Worm (Caenorhabditis elegans) whole organism, L4 larva: ENCODE results near the gene mrps-5.
A peak's percentile ranks its signal among the peaks of the same experiment; 100 is the strongest.

Experiments
- D1046.2 ChIP-seq: fragments of 200-800 bp; sonication (Bioruptor generic); IDR thresholded peaks from 2 replicates; pipeline ENCODE4 v1.3.6; 2022; ENCODE audit warnings: missing genetic modification characterization, missing compliant biosample characterization
- F10B5.3 ChIP-seq: sonication (generic microtip); optimal IDR thresholded peaks from 2 replicates; lab custom pipeline; 2016; ENCODE audit warnings: mild to moderate bottlenecking, missing genetic modification characterization, missing compliant biosample characterization
- F37D6.2 ChIP-seq: sonication (generic microtip); optimal IDR thresholded peaks from 2 replicates; lab custom pipeline; 2016; ENCODE audit warnings: mild to moderate bottlenecking, missing genetic modification characterization, missing compliant biosample characterization
- F49E8.2 ChIP-seq: sonication (generic microtip); optimal IDR thresholded peaks from 2 replicates; lab custom pipeline; 2016; ENCODE audit warnings: missing compliant biosample characterization, mild to moderate bottlenecking, missing genetic modification characterization, borderline replicate concordance
- Y105C5A.15 ChIP-seq: fragments of 200-800 bp; sonication (Bioruptor generic); IDR thresholded peaks from 2 replicates; pipeline ENCODE4 v1.3.6; 2022; ENCODE audit warnings: missing genetic modification characterization, missing compliant biosample characterization
- Y75B8A.6 ChIP-seq: fragments of 200-800 bp; sonication (Bioruptor generic); IDR thresholded peaks from 2 replicates; pipeline ENCODE4 v1.3.6; 2022; ENCODE audit warnings: missing genetic modification reagents, missing genetic modification characterization, missing compliant biosample characterization
- aha-1 ChIP-seq: fragments of 150-350 bp; peaks from one replicate; lab custom pipeline; 2014; ENCODE audit warnings: missing biosample characterization, missing genetic modification characterization
- aly-2 ChIP-seq: sonication (generic microtip); optimal IDR thresholded peaks from 2 replicates; lab custom pipeline; 2018; ENCODE audit warnings: missing biosample characterization, missing genetic modification characterization
- ama-1 ChIP-seq: fragments of 150-350 bp; optimal IDR thresholded peaks from 2 replicates; lab custom pipeline; 2014; ENCODE audit warnings: inconsistent platforms, mixed read lengths
- attf-4 ChIP-seq: sonication (generic microtip); optimal IDR thresholded peaks from 3 replicates; lab custom pipeline; 2017; ENCODE audit warnings: missing biosample characterization, missing genetic modification characterization
- ceh-20 ChIP-seq: fragments of 200-800 bp; sonication (Bioruptor generic); IDR thresholded peaks from 2 replicates; pipeline ENCODE4 v1.3.6; 2022; ENCODE audit warnings: missing genetic modification reagents, missing genetic modification characterization, missing compliant biosample characterization
- ceh-32 ChIP-seq: sonication (generic microtip); optimal IDR thresholded peaks from 2 replicates; lab custom pipeline; 2016; ENCODE audit warnings: mild to moderate bottlenecking, missing genetic modification characterization, missing compliant biosample characterization; ENCODE audit not compliant: poor library complexity
- cey-2 ChIP-seq: sonication (generic microtip); optimal IDR thresholded peaks from 3 replicates; lab custom pipeline; 2017; ENCODE audit warnings: missing genetic modification characterization, mild to moderate bottlenecking, missing compliant biosample characterization, antibody characterized with exemption, borderline replicate concordance; ENCODE audit not compliant: insufficient read depth
- daf-12 ChIP-seq: fragments of 150-350 bp; optimal IDR thresholded peaks from 2 replicates; lab custom pipeline; 2014; ENCODE audit warnings: missing biosample characterization, missing genetic modification reagents, missing genetic modification characterization
- daf-19 ChIP-seq: fragments of 200-800 bp; sonication (Bioruptor generic); conservative IDR thresholded peaks from 2 replicates; pipeline ENCODE4 v1.3.6; 2022; ENCODE audit warnings: missing genetic modification characterization, missing compliant biosample characterization
- dpl-1 ChIP-seq: fragments of 150-350 bp; optimal IDR thresholded peaks from 2 replicates; lab custom pipeline; 2014; ENCODE audit warnings: missing biosample characterization, missing genetic modification reagents, missing genetic modification characterization
- dve-1 ChIP-seq: sonication (generic microtip); optimal IDR thresholded peaks from 2 replicates; lab custom pipeline; 2017; ENCODE audit warnings: antibody characterized with exemption, mild to moderate bottlenecking, missing genetic modification characterization, missing compliant biosample characterization; ENCODE audit not compliant: insufficient read depth
- fos-1 ChIP-seq: fragments of 150-350 bp; optimal IDR thresholded peaks from 2 replicates; lab custom pipeline; 2014; ENCODE audit warnings: missing biosample characterization, missing genetic modification characterization
- gei-8 ChIP-seq: fragments of 200-800 bp; sonication (Bioruptor generic); optimal IDR thresholded peaks from 2 replicates; lab custom pipeline; 2018; ENCODE audit warnings: mild to moderate bottlenecking, missing genetic modification characterization, missing compliant biosample characterization
- hlh-11 ChIP-seq: fragments of 200-800 bp; sonication (Bioruptor generic); optimal IDR thresholded peaks from 2 replicates; lab custom pipeline; 2018; ENCODE audit warnings: mild to moderate bottlenecking, missing genetic modification characterization, missing compliant biosample characterization
- hlh-30 ChIP-seq: sonication (generic microtip); optimal IDR thresholded peaks from 2 replicates; lab custom pipeline; 2017; ENCODE audit warnings: antibody characterized with exemption, mild to moderate bottlenecking, missing genetic modification characterization, missing compliant biosample characterization; ENCODE audit not compliant: insufficient read depth
- hmg-1.1 ChIP-seq: fragments of 200-800 bp; sonication (Bioruptor generic); IDR thresholded peaks from 2 replicates; pipeline ENCODE4 v1.3.6; 2022; ENCODE audit warnings: missing genetic modification reagents, missing genetic modification characterization, missing compliant biosample characterization
- lim-7 ChIP-seq: fragments of 200-800 bp; sonication (Bioruptor generic); IDR thresholded peaks from 2 replicates; pipeline ENCODE4 v1.3.6; 2022; ENCODE audit warnings: missing genetic modification characterization, missing compliant biosample characterization
- lin-29 ChIP-seq: fragments of 200-800 bp; sonication (Bioruptor generic); IDR thresholded peaks from 2 replicates; pipeline ENCODE4 v1.3.6; 2022; ENCODE audit warnings: missing genetic modification reagents, missing genetic modification characterization, missing compliant biosample characterization
- madf-5 ChIP-seq, 2 experiments: fragments of 200-800 bp; sonication (Bioruptor generic); IDR thresholded peaks; 2 replicates each; pipeline ENCODE4 v1.3.6; 2022; ENCODE audit warnings: missing compliant biosample characterization in 2 of 2, missing genetic modification characterization in 2 of 2
- madf-9 ChIP-seq: fragments of 200-800 bp; sonication (Bioruptor generic); conservative IDR thresholded peaks from 2 replicates; pipeline ENCODE4 v1.3.6; 2022; ENCODE audit warnings: missing genetic modification reagents, missing genetic modification characterization, missing compliant biosample characterization
- mdl-1 ChIP-seq, 2 experiments: fragments of 150-350 bp in 1 of 2; sonication (generic microtip) in 1 of 2; optimal IDR thresholded peaks; 2 replicates each; lab custom pipeline; 2014 to 2017; ENCODE audit warnings: missing biosample characterization in 2 of 2, missing genetic modification characterization in 2 of 2
- mdt-29 ChIP-seq: fragments of 200-800 bp; sonication (Bioruptor generic); IDR thresholded peaks from 2 replicates; pipeline ENCODE4 v1.3.6; 2022; ENCODE audit warnings: missing genetic modification reagents, missing genetic modification characterization, missing compliant biosample characterization
- mes-2 ChIP-seq: sonication (generic microtip); optimal IDR thresholded peaks from 2 replicates; lab custom pipeline; 2016; ENCODE audit warnings: missing genotype, mild to moderate bottlenecking, missing genetic modification characterization, missing compliant biosample characterization; ENCODE audit not compliant: poor library complexity, severe bottlenecking
- mxl-3 ChIP-seq: fragments of 200-800 bp; sonication (Bioruptor generic); optimal IDR thresholded peaks from 2 replicates; lab custom pipeline; 2018; ENCODE audit warnings: mild to moderate bottlenecking, missing genetic modification characterization, missing compliant biosample characterization
- nhr-25 ChIP-seq: sonication (generic microtip); optimal IDR thresholded peaks from 2 replicates; lab custom pipeline; 2017; ENCODE audit warnings: missing genetic modification characterization, mild to moderate bottlenecking, missing compliant biosample characterization, antibody characterized with exemption, moderate library complexity, borderline replicate concordance; ENCODE audit not compliant: insufficient read depth
- nhr-28 ChIP-seq: fragments of 150-350 bp; optimal IDR thresholded peaks from 2 replicates; lab custom pipeline; 2014; ENCODE audit warnings: missing biosample characterization, missing genetic modification characterization
- nhr-6 ChIP-seq: fragments of 150-350 bp; optimal IDR thresholded peaks from 2 replicates; lab custom pipeline; 2014; ENCODE audit warnings: missing biosample characterization, missing genetic modification characterization
- nhr-77 ChIP-seq: fragments of 150-350 bp; optimal IDR thresholded peaks from 2 replicates; lab custom pipeline; 2014; ENCODE audit warnings: missing biosample characterization, missing genetic modification characterization
- pha-4 ChIP-seq, 2 experiments: fragments of 150-350 bp in 1 of 2; fragments of 200-800 bp in 1 of 2; sonication (Bioruptor generic) in 1 of 2; IDR thresholded peaks in 1 of 2; optimal IDR thresholded peaks in 1 of 2; 2 replicates each; pipeline versions ENCODE4 v1.3.6 to Lab custom; 2014 to 2022; ENCODE audit warnings: missing genetic modification characterization in 2 of 2, missing genetic modification reagents in 2 of 2, missing biosample characterization in 1 of 2, missing compliant biosample characterization in 1 of 2
- saeg-2 ChIP-seq: fragments of 200-800 bp; sonication (Bioruptor generic); IDR thresholded peaks from 2 replicates; pipeline ENCODE4 v1.3.6; 2022; ENCODE audit warnings: missing genetic modification reagents, missing genetic modification characterization, missing compliant biosample characterization
- sdz-12 ChIP-seq: fragments of 200-800 bp; sonication (Bioruptor generic); optimal IDR thresholded peaks from 2 replicates; lab custom pipeline; 2018; ENCODE audit warnings: mild to moderate bottlenecking, missing genetic modification characterization, missing compliant biosample characterization
- snpc-1.2 ChIP-seq: fragments of 200-800 bp; sonication (Bioruptor generic); IDR thresholded peaks from 2 replicates; pipeline ENCODE4 v1.3.6; 2022; ENCODE audit warnings: missing genetic modification reagents, missing genetic modification characterization, missing compliant biosample characterization
- snpc-4 ChIP-seq: fragments of 150-350 bp; optimal IDR thresholded peaks from 2 replicates; lab custom pipeline; 2014; ENCODE audit warnings: missing biosample characterization, missing genetic modification characterization
- spr-1 ChIP-seq: sonication (generic microtip); optimal IDR thresholded peaks from 2 replicates; lab custom pipeline; 2016; ENCODE audit warnings: mild to moderate bottlenecking, missing genetic modification characterization, missing compliant biosample characterization
- tra-1 ChIP-seq: fragments of 200-800 bp; sonication (Bioruptor generic); IDR thresholded peaks from 2 replicates; pipeline ENCODE4 v1.3.6; 2022; ENCODE audit warnings: missing genetic modification reagents, missing genetic modification characterization, missing compliant biosample characterization
- vab-7 ChIP-seq: fragments of 200-800 bp; sonication (Bioruptor generic); IDR thresholded peaks from 2 replicates; pipeline ENCODE4 v1.3.6; 2022; ENCODE audit warnings: missing genetic modification reagents, missing genetic modification characterization, missing compliant biosample characterization
- zfp-2 ChIP-seq: sonication (generic microtip); optimal IDR thresholded peaks from 2 replicates; lab custom pipeline; 2016; ENCODE audit warnings: mild to moderate bottlenecking, missing genetic modification characterization, missing compliant biosample characterization
- zfp-3 ChIP-seq: fragments of 200-800 bp; sonication (Bioruptor generic); conservative IDR thresholded peaks from 2 replicates; pipeline ENCODE4 v1.3.6; 2022; ENCODE audit warnings: missing genetic modification reagents, missing genetic modification characterization, missing compliant biosample characterization
- zip-11 ChIP-seq: fragments of 200-800 bp; sonication (Bioruptor generic); IDR thresholded peaks from 2 replicates; pipeline ENCODE4 v1.3.6; 2022; ENCODE audit warnings: missing genetic modification characterization, missing compliant biosample characterization
- zip-2 ChIP-seq: fragments of 150-350 bp; optimal IDR thresholded peaks from 2 replicates; lab custom pipeline; 2014; ENCODE audit warnings: missing biosample characterization, missing genetic modification characterization
- ztf-7 ChIP-seq: fragments of 150-350 bp; optimal IDR thresholded peaks from 2 replicates; lab custom pipeline; 2014; ENCODE audit warnings: missing biosample characterization, missing genetic modification characterization

Gene mrps-5

DNA sequence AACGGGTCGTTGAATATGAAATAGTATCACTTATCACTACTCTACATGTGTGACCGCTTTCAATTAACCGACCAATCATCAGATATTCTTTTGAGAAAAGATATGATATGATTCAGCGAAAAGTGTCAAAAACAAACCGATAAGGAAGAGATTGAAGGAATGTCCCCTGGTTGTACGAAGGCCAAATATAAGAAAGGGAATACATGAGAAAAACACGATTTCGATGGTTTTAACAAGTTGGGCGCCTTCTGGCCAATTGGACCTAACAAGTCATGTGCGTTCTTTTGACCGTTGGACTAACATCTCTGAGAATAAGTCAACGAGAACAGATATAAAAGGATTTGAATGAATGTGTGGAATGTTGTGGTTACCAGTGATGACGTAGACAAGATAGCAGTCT is 7.4 kb upstream of the mrps-5 start:
- TF ChIP-seq aly-2 (tag; lab: Kevin White, UChicago) (no peak), nhr-25 (peak; percentile 26), nhr-77 (no peak), snpc-1.2 (GFP tag; lab: Robert Waterston, UW) (no peak), hlh-30 (tag; lab: Kevin White, UChicago) (peak; percentile 42), dpl-1 (GFP tag; lab: Kevin White, UChicago) (no peak), cey-2 (no peak), ama-1 (lab: Kevin White, UChicago) (peak; percentile 50), nhr-28 (tag; lab: Kevin White, UChicago) (peak; percentile 10), ceh-32 (tag; lab: Kevin White, UChicago) (no peak), hmg-1.1 (GFP tag; lab: Robert Waterston, UW) (no peak), zfp-3 (GFP tag; lab: Robert Waterston, UW) (no peak)

DNA sequence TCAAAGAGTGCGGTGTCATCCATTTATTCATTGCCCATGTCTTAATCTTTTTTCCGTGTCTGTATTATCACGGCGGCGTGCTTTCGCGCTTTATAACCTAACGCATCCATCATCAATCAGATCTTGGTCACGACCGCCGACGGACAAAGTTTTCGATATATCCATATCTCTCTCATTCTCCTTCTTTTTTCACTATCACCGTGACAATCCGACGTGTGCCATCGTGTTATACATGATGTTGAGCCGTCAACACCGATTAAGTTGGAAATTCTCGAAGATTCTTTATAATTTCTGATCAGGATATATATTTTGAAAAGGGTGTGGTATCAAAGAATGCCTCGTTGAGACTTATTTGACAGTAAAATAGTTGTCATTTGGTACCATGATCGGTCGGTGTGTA is 6.4 kb upstream of the mrps-5 start:
- peak; percentile 66 for TF ChIP-seq aha-1 (tag; lab: Kevin White, UChicago)
- TF ChIP-seq zfp-3 (GFP tag; lab: Robert Waterston, UW) = no peak
- TF ChIP-seq lin-29 (GFP tag; lab: Robert Waterston, UW) = no peak
- peak in 1 of 2 experiments; percentile 52 for TF ChIP-seq mdl-1 (tag; optimal IDR thresholded peaks at IDR 0.05; lab: Kevin White, UChicago)
- TF ChIP-seq pha-4 (GFP tag; IDR thresholded peaks at IDR 0.05; lab: Robert Waterston, UW) = no peak
- no peak for TF ChIP-seq pha-4 (tag; optimal IDR thresholded peaks at IDR 0.05; lab: Kevin White, UChicago)
- no peak for TF ChIP-seq Y75B8A.6 (GFP tag; lab: Robert Waterston, UW)
- TF ChIP-seq F10B5.3 (tag; lab: Kevin White, UChicago) = no peak
- TF ChIP-seq sdz-12 (GFP tag; lab: Kevin White, UChicago) = no peak
- TF ChIP-seq nhr-77 = no peak
- no peak for TF ChIP-seq mes-2 (tag; lab: Kevin White, UChicago)
- no peak for TF ChIP-seq ztf-7 (tag; lab: Kevin White, UChicago)
- no peak for TF ChIP-seq ceh-20 (GFP tag; lab: Robert Waterston, UW)
- TF ChIP-seq snpc-4 (tag; lab: Kevin White, UChicago) = no peak
- no peak for TF ChIP-seq daf-19
- peak; percentile 56 for TF ChIP-seq mxl-3 (GFP tag; lab: Kevin White, UChicago)
- TF ChIP-seq hlh-30 (tag; lab: Kevin White, UChicago) = peak; percentile 27
- TF ChIP-seq nhr-28 (tag; lab: Kevin White, UChicago) = peak; percentile 30
- TF ChIP-seq zip-2 = no peak
- no peak for TF ChIP-seq madf-5 (GFP tag; IDR thresholded peaks at IDR 0.05; lab: Robert Waterston, UW)
- TF ChIP-seq lim-7 (GFP tag; lab: Robert Waterston, UW) = no peak
- TF ChIP-seq zip-11 = 0 out of 2 replicates have a peak, but pooled peaks have one; percentile 32
- no peak for TF ChIP-seq Y105C5A.15 (GFP tag; lab: Robert Waterston, UW)
- TF ChIP-seq D1046.2 = no peak
- TF ChIP-seq fos-1 (tag; lab: Kevin White, UChicago) = no peak
- peak; percentile 49 for TF ChIP-seq hlh-11
- TF ChIP-seq F49E8.2 (tag; lab: Kevin White, UChicago) = no peak
- TF ChIP-seq spr-1 (tag; lab: Kevin White, UChicago) = no peak
- TF ChIP-seq, all 104 proteins: peak for 7

DNA sequence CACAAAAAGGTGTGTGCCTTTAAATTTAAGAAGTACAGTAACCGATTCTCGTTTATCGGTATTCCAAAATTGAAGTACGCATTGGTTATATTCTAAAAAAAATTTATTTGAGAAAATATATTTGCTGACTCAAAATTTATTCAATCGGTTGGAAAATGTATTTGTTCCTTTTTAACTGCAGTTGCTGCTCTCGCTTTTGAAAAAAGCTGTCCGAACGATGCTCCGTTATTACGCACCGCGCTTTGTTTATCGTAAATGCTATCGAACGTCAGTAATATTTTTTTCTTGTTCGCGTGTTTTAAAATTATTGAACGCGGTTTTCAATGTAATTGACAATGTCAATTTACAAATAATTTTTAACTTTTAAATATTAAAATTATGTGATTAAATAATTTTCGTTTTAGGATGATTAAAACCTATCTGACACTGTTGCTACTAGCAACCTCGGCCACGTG is 2.9 kb upstream of the mrps-5 start, which contains the start of gene sel-1:
TSS of gene sel-1 (plus strand) at position 405 of the 455 bp plus-strand sequence.
- TF ChIP-seq ama-1 (lab: Kevin White, UChicago) = no peak
- peak; percentile 30 for TF ChIP-seq nhr-6 (tag; lab: Kevin White, UChicago)
- no peak for TF ChIP-seq madf-9
- no peak for TF ChIP-seq zfp-2 (tag; lab: Kevin White, UChicago)
- no peak for TF ChIP-seq F37D6.2 (tag; lab: Kevin White, UChicago)
- TF ChIP-seq lim-7 (GFP tag; lab: Robert Waterston, UW) = no peak
- no peak for TF ChIP-seq mxl-3 (GFP tag; lab: Kevin White, UChicago)
- TF ChIP-seq mdt-29 (GFP tag; lab: Robert Waterston, UW) = no peak
- TF ChIP-seq saeg-2 = no peak
- no peak for TF ChIP-seq madf-5 (GFP tag; IDR thresholded peaks at IDR 0.05; lab: Robert Waterston, UW)
- TF ChIP-seq daf-12 (tag; lab: Kevin White, UChicago) = no peak
- no peak for TF ChIP-seq ceh-20 (GFP tag; lab: Robert Waterston, UW)
- no peak for TF ChIP-seq attf-4 (tag; lab: Kevin White, UChicago)
- TF ChIP-seq zip-11 = no peak
- no peak for TF ChIP-seq vab-7 (GFP tag; lab: Robert Waterston, UW)
- TF ChIP-seq dve-1 (tag; lab: Kevin White, UChicago) = no peak
- TF ChIP-seq tra-1 (GFP tag; lab: Robert Waterston, UW) = no peak
- TF ChIP-seq ztf-7 (tag; lab: Kevin White, UChicago) = no peak
- no peak for TF ChIP-seq gei-8
